Fruit fly (Drosophila melanogaster) whole organism, adult: ENCODE results near the gene Tps1.

Source experiments
- CG11617 ChIP-seq: fragments of 200-800 bp; sonication (Bioruptor generic); optimal IDR thresholded peaks from 2 replicates; lab custom pipeline; 2017; ENCODE audit warnings: mild to moderate bottlenecking, missing biosample characterization, missing genetic modification reagents, missing genetic modification characterization
- CG12768 ChIP-seq: fragments of 200-800 bp; sonication (Bioruptor generic); optimal IDR thresholded peaks from 2 replicates; lab custom pipeline; 2017; ENCODE audit warnings: missing biosample characterization, missing genetic modification characterization, mild to moderate bottlenecking, moderate library complexity, missing genetic modification reagents
- CG14711 ChIP-seq: fragments of 200-800 bp; sonication (Bioruptor generic); optimal IDR thresholded peaks from 2 replicates; lab custom pipeline; 2018; ENCODE audit warnings: missing biosample characterization, mild to moderate bottlenecking, missing genetic modification characterization, moderate library complexity
- CG1620 ChIP-seq: fragments of 200-800 bp; sonication (Bioruptor generic); optimal IDR thresholded peaks from 2 replicates; lab custom pipeline; 2016; ENCODE audit warnings: missing biosample characterization, missing genetic modification characterization
- CG33017 ChIP-seq: fragments of 200-800 bp; sonication (Bioruptor generic); optimal IDR thresholded peaks from 2 replicates; lab custom pipeline; 2018; ENCODE audit warnings: missing biosample characterization, mild to moderate bottlenecking, missing genetic modification characterization, moderate library complexity
- CG5204 ChIP-seq: fragments of 200-800 bp; sonication (Bioruptor generic); optimal IDR thresholded peaks from 2 replicates; lab custom pipeline; 2016; ENCODE audit warnings: missing biosample characterization, missing genetic modification characterization
- CG7045 ChIP-seq: fragments of 200-800 bp; sonication (Bioruptor generic); optimal IDR thresholded peaks from 2 replicates; lab custom pipeline; 2017; ENCODE audit warnings: missing biosample characterization, mild to moderate bottlenecking, missing genetic modification characterization
- CG7101 ChIP-seq: fragments of 200-800 bp; sonication (Bioruptor generic); optimal IDR thresholded peaks from 2 replicates; lab custom pipeline; 2018; ENCODE audit warnings: missing biosample characterization, mild to moderate bottlenecking, missing genetic modification characterization, moderate library complexity
- Clk ChIP-seq: fragments of 200-800 bp; sonication (Bioruptor generic); optimal IDR thresholded peaks from 2 replicates; lab custom pipeline; 2017; ENCODE audit warnings: missing biosample characterization, missing genetic modification characterization
- Crg-1 ChIP-seq: fragments of 200-800 bp; sonication (Bioruptor generic); optimal IDR thresholded peaks from 2 replicates; lab custom pipeline; 2016; ENCODE audit warnings: missing biosample characterization, missing genetic modification characterization
- Hr96 ChIP-seq: fragments of 200-800 bp; sonication (Bioruptor generic); optimal IDR thresholded peaks from 2 replicates; lab custom pipeline; 2016; ENCODE audit warnings: missing biosample characterization, missing genetic modification characterization
- Mnt ChIP-seq: fragments of 200-800 bp; sonication (Bioruptor generic); optimal IDR thresholded peaks from 2 replicates; lab custom pipeline; 2016; ENCODE audit warnings: missing biosample characterization, mild to moderate bottlenecking, missing genetic modification characterization
- bab1 ChIP-seq: fragments of 200-800 bp; sonication (Bioruptor generic); optimal IDR thresholded peaks from 3 replicates; lab custom pipeline; 2019; ENCODE audit warnings: missing biosample characterization, mild to moderate bottlenecking, missing genetic modification characterization, moderate library complexity
- cic ChIP-seq: fragments of 200-800 bp; sonication (Bioruptor generic); optimal IDR thresholded peaks from 2 replicates; lab custom pipeline; 2017; ENCODE audit warnings: missing biosample characterization, mild to moderate bottlenecking, missing genetic modification characterization, moderate library complexity
- cnc ChIP-seq, 2 experiments: fragments of >200 bp; optimal IDR thresholded peaks; 2 replicates each; lab custom pipeline; 2017
- kay ChIP-seq: fragments of 200-800 bp; sonication (Bioruptor generic); peaks from one replicate; lab custom pipeline; 2016; ENCODE audit warnings: missing biosample characterization, missing genetic modification characterization, borderline replicate concordance
- ovo ChIP-seq: fragments of 200-800 bp; sonication (Bioruptor generic); optimal IDR thresholded peaks from 2 replicates; lab custom pipeline; 2016; ENCODE audit warnings: missing biosample characterization, missing genetic modification characterization
- pad ChIP-seq: fragments of 200-800 bp; sonication (Bioruptor generic); optimal IDR thresholded peaks from 3 replicates; lab custom pipeline; 2017; ENCODE audit warnings: missing biosample characterization, missing genetic modification characterization, mild to moderate bottlenecking, moderate library complexity, missing genetic modification reagents
- tj ChIP-seq: fragments of 200-800 bp; sonication (Bioruptor generic); optimal IDR thresholded peaks from 3 replicates; lab custom pipeline; 2017; ENCODE audit warnings: missing biosample characterization, mild to moderate bottlenecking, missing genetic modification characterization, moderate library complexity
- toe ChIP-seq: fragments of 200-800 bp; sonication (Bioruptor generic); optimal IDR thresholded peaks from 2 replicates; lab custom pipeline; 2016; ENCODE audit warnings: missing biosample characterization, missing genetic modification characterization

Tps1 gene

DNA sequence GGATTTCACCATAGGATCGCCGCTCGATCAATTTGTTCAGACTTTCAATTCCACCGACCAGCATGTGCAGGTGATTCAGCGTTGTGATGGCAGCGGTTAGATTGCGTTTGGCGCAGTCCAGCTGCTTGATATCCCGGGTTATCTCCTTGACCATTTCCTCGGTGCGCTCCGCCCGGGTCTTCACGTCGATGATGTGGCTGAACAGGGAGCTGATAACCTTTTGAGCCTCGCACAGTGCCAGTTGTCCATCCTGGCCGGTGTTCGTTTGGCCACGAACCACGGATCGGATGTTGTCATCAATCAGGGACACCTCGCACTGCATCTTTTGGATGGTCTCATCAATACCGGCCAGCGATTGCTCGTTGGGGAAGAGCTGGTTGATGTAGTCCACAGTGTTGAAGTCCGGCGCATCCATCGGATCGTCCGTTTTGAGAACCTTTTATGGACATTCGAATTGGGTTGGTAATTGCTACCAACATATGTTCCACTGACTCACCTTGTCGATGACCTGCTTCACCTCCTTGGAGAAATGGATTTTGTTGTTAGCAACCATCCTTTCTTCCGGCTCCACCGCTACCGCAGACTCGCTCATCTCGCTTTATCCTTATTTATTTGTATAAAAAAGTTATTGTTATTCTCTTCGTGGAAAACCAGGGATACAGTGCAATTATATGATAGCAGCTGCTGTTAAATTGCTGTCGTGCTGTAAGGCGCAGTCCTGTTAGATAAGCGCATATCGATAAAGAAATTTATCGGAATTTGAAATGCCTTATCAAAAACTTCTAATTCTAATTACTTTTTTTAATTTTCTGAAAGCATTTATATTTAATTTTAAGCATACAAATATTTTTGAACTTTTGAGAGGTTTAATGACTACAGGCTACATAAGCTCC is 2.5 kb upstream of the Tps1 start, which contains the start of gene Vps53:
TSS of gene Vps53 (minus strand) at position 676 of the 893 bp plus-strand sequence.
- TF ChIP-seq CG7101 = no peak
- TF ChIP-seq CG5204 = no peak
- no peak for TF ChIP-seq CG12768
- no peak for TF ChIP-seq cic (GFP tag; lab: Kevin White, UChicago)
- no peak for TF ChIP-seq kay (GFP tag; lab: Kevin White, UChicago)
- TF ChIP-seq Crg-1 (GFP tag; lab: Kevin White, UChicago) = no peak
- TF ChIP-seq toe = no peak
- TF ChIP-seq cnc (optimal IDR thresholded peaks at IDR 0.05; lab: Kevin White, UChicago) = no peak
- no peak for TF ChIP-seq bab1 (GFP tag; lab: Kevin White, UChicago)
- no peak for TF ChIP-seq tj (GFP tag; lab: Kevin White, UChicago)
- no peak for TF ChIP-seq ovo (GFP tag; lab: Kevin White, UChicago)
- no peak for TF ChIP-seq CG1620 (GFP tag; lab: Kevin White, UChicago)
- TF ChIP-seq pad (GFP tag; lab: Kevin White, UChicago) = no peak
- no peak for TF ChIP-seq CG7045 (GFP tag; lab: Kevin White, UChicago)
- TF ChIP-seq CG11617 (GFP tag; lab: Kevin White, UChicago) = no peak

- TF ChIP-seq Clk (GFP tag; lab: Kevin White, UChicago) (no peak), cic (GFP tag; lab: Kevin White, UChicago) (peak; percentile 50), ovo (GFP tag; lab: Kevin White, UChicago) (peak; percentile 4), tj (GFP tag; lab: Kevin White, UChicago) (peak; percentile 20)
Measured at dm6 chr2L:4386926-4387550, 1.1 kb upstream of the Tps1 start, which contains the start of gene Psf2. Gene Psf2 (minus strand): TSS chr2L:4387356.

dm6 chr2L:4389405-4390115 is 1.4 kb downstream of the Tps1 start:
- TF ChIP-seq CG14711 (tag; lab: Kevin White, UChicago) (no peak), Mnt (no peak), Crg-1 (GFP tag; lab: Kevin White, UChicago) (no peak), cic (GFP tag; lab: Kevin White, UChicago) (peak; percentile 43), kay (GFP tag; lab: Kevin White, UChicago) (no peak)

dm6 chr2L:4393842-4394421 is 5.8 kb downstream of the Tps1 start, which contains the start of gene CG3652:
Gene CG3652 (minus strand): TSS chr2L:4393876.
- TF ChIP-seq CG14711 (tag; lab: Kevin White, UChicago) (peak; percentile 33), CG11617 (GFP tag; lab: Kevin White, UChicago) (peak; percentile 43), bab1 (GFP tag; lab: Kevin White, UChicago) (peak; percentile 5), Mnt (no peak), tj (GFP tag; lab: Kevin White, UChicago) (peak; percentile 53), CG7101 (no peak), CG5204 (peak; percentile 62), Hr96 (peak; percentile 68), pad (GFP tag; lab: Kevin White, UChicago) (no peak), CG12768 (no peak), cic (GFP tag; lab: Kevin White, UChicago) (no peak), CG33017 (tag; lab: Kevin White, UChicago) (no peak), Crg-1 (GFP tag; lab: Kevin White, UChicago) (no peak), cnc (optimal IDR thresholded peaks at IDR 0.05; lab: Kevin White, UChicago) (no peak), ovo (GFP tag; lab: Kevin White, UChicago) (no peak), CG1620 (GFP tag; lab: Kevin White, UChicago) (peak; percentile 7), CG7045 (GFP tag; lab: Kevin White, UChicago) (no peak), toe (peak; percentile 72), Clk (GFP tag; lab: Kevin White, UChicago) (no peak), kay (GFP tag; lab: Kevin White, UChicago) (no peak)

dm6 chr2L:4400653-4401052 is 12.5 kb downstream of the Tps1 start, which contains the start of gene CG33003:
Gene CG33003 (plus strand): TSS chr2L:4400953.
- TF ChIP-seq kay (GFP tag; lab: Kevin White, UChicago) (no peak), CG1620 (GFP tag; lab: Kevin White, UChicago) (no peak), CG5204 (no peak), CG7101 (no peak), toe (no peak), Hr96 (no peak), CG11617 (GFP tag; lab: Kevin White, UChicago) (no peak), CG7045 (GFP tag; lab: Kevin White, UChicago) (no peak), CG14711 (tag; lab: Kevin White, UChicago) (no peak), cnc (optimal IDR thresholded peaks at IDR 0.05; lab: Kevin White, UChicago) (no peak), CG12768 (no peak), tj (GFP tag; lab: Kevin White, UChicago) (no peak), Crg-1 (GFP tag; lab: Kevin White, UChicago) (no peak), Mnt (no peak)
